Worm (Caenorhabditis elegans): ENCODE data around the gene C48D1.1.

C48D1.1 gene

DNA sequence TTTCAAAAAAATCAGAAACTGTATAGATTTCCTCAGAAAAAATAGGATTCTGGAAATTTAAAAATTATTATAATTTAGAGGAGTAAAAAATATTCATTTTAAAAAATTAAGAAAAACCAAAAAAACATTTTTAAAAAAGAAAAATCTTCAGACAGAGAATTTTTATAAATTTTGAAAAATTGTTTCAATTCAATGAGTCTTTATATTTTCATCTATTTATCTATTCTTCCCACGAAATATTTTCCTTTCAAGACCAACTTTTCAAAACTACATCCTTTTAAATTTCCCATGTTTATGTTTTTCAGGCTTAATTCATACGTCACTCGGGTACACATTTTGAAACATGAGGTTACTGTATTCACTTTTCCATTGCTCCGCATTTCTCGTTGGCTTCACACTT, 26.9 kb downstream of the C48D1.1 start, which contains the start of gene nas-14:
nas-14 (plus strand) TSS at position 301 of the 400 bp plus-strand sequence.
- TF ChIP-seq C34B4.2 (tag; optimal IDR thresholded peaks at IDR 0.05) (no peak), nhr-19 (GFP tag; conservative IDR thresholded peaks at IDR 0.05) (no peak), pag-3 (tag; optimal IDR thresholded peaks at IDR 0.05; ENCODE audit: borderline replicate concordance, insufficient read depth) (no peak), lin-13 (GFP tag; optimal IDR thresholded peaks at IDR 0.05) (no peak), unc-62 (GFP tag; optimal IDR thresholded peaks at IDR 0.05) (no peak), sup-37 (GFP tag; optimal IDR thresholded peaks at IDR 0.05) (no peak), lin-39 (tag; optimal IDR thresholded peaks at IDR 0.05) (no peak)

DNA sequence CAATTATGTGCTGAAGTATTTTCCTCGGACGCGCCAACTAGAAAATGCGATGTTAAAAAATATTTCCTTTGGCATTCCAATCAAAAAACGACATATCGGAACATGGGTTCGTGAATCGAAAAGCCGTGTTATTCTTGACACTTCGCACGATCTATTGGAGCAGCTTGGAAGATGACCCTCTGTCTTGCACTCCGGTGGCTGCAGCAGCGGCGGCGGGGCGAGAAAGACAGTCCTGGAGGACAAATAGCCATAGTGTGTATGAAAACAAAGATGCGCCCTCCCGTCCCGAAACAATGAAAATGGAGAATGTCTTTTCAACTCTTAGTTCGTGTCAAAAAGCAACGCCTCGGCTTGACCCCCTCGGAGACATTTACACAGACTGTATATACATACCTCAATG, 29.6 kb downstream of the C48D1.1 start:
- TF ChIP-seq ceh-63 (GFP tag; optimal IDR thresholded peaks at IDR 0.05), result no peak
- TF ChIP-seq ets-5 (GFP tag; IDR thresholded peaks at IDR 0.05), result 0 out of 2 replicates have a peak, but pooled peaks have one; percentile 70
- no peak for TF ChIP-seq mef-2 (tag; optimal IDR thresholded peaks at IDR 0.05)
- no peak for TF ChIP-seq Y116A8C.19 (tag; optimal IDR thresholded peaks at IDR 0.05; ENCODE audit: borderline replicate concordance)
- TF ChIP-seq snu-23 (GFP tag; optimal IDR thresholded peaks at IDR 0.05), result no peak

DNA sequence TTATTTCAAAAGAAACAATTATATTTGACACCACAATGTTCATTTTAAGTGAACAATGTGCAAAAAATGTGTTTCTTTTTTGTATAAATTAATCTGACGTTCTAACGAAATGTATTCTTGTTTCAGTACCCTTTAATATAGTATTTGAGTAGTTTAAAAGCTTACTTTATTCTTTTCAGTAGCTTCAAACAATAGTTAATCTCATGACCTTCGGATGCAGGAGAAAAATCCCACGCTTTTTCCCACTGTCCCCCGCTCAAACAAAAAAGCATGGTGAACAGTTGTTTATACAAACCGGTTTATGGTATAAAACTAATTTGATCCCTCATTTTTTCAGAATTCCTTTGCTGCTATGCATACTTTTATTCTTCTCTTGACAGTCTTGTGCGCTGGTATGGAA, 32.0 kb downstream of the C48D1.1 start, which contains the start of gene scl-14:
scl-14 (plus strand) TSS at position 301 of the 400 bp plus-strand sequence.
- no peak for TF ChIP-seq ceh-8 (GFP tag; optimal IDR thresholded peaks at IDR 0.05)

DNA sequence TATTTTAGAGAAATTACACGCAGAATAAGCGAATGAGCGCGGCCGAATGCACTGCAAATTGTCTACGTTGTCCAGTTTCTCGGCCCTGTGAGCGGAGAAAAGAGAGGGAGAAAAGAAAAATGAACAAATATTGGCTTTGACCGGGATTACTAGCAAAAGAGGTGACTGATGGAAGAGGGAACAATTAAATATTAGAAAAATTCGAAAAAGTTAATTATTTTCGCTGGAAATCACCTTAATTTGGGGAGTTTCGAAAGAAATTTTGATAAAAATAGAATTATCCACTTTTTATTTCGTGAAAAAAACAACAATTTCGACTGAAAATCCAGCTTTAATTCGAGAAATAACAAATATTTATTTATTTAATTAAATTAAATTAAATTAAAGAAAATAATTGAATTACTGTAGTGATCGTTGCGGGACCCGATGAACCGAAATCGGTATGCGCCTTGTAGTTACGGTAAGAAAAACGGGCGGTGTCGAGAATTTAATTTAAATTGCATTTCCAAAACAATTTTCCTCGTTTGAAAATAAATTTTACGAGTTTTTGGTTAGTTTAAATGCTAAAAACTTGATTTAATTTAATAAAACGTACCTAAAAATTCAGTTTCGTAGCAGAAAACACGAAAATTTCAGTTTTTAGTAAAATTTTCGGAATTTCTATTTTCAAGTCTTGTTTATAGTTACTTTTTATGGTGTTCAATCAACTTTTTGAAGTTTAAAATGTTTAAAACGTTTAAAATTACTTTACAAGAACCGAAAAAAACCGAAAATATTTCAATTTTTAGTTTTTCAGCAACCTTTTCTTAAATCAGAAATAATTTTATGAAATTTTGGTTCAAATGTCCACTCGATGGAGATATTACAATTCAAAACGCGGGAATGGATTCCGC, 42.5 kb downstream of the C48D1.1 start, which contains the start of the genes crld-1 and msh-5:
crld-1 (minus strand) TSS at position 51 of the 893 bp plus-strand sequence.
msh-5 (plus strand) TSS at position 843 of the 893 bp plus-strand sequence.
- TF ChIP-seq dpl-1 (GFP tag; optimal IDR thresholded peaks at IDR 0.05), result peak in 1 of 3 experiments; percentile 12
- TF ChIP-seq hpl-2 (GFP tag; optimal IDR thresholded peaks at IDR 0.05), result no peak
- no peak for TF ChIP-seq elt-3 (tag; optimal IDR thresholded peaks at IDR 0.05)
- TF ChIP-seq tbx-2 (tag; optimal IDR thresholded peaks at IDR 0.05), result no peak
- peak; percentile 24 for TF ChIP-seq nhr-85 (tag)
- TF ChIP-seq dsc-1 (tag; optimal IDR thresholded peaks at IDR 0.05), result no peak
- TF ChIP-seq hlh-4 (tag; optimal IDR thresholded peaks at IDR 0.05), result no peak
- no peak for TF ChIP-seq sptf-1 (tag; optimal IDR thresholded peaks at IDR 0.05)
- no peak for TF ChIP-seq fkh-10 (GFP tag; optimal IDR thresholded peaks at IDR 0.05)
- no peak for TF ChIP-seq nhr-20 (tag; optimal IDR thresholded peaks at IDR 0.05)
- no peak for TF ChIP-seq F16B12.6 (tag; optimal IDR thresholded peaks at IDR 0.05)
- TF ChIP-seq unc-98 (GFP tag; IDR thresholded peaks at IDR 0.05), result no peak
- TF ChIP-seq swsn-7 (tag; optimal IDR thresholded peaks at IDR 0.05), result no peak
- TF ChIP-seq ztf-11 (tag; optimal IDR thresholded peaks at IDR 0.05), result no peak
- TF ChIP-seq lsy-2 (tag; optimal IDR thresholded peaks at IDR 0.05), result no peak
- TF ChIP-seq unc-62 (GFP tag; optimal IDR thresholded peaks at IDR 0.05), result no peak
- TF ChIP-seq lin-35 (GFP tag; optimal IDR thresholded peaks at IDR 0.05), result peak in 1 of 2 experiments; percentile 21
- TF ChIP-seq ceh-63 (GFP tag; optimal IDR thresholded peaks at IDR 0.05), result no peak
- TF ChIP-seq nhr-237 (tag; optimal IDR thresholded peaks at IDR 0.05), result no peak
- no peak for TF ChIP-seq lin-39 (tag; optimal IDR thresholded peaks at IDR 0.05)
- no peak for TF ChIP-seq pqm-1 (tag; optimal IDR thresholded peaks at IDR 0.05)
- TF ChIP-seq lin-14 (GFP tag; optimal IDR thresholded peaks at IDR 0.05), result no peak
- no peak for TF ChIP-seq isw-1 (GFP tag; IDR thresholded peaks at IDR 0.05)
- TF ChIP-seq egl-27 (tag; optimal IDR thresholded peaks at IDR 0.05), result no peak
- no peak for TF ChIP-seq pax-3 (tag; optimal IDR thresholded peaks at IDR 0.05)
- no peak for TF ChIP-seq nhr-19 (GFP tag; conservative IDR thresholded peaks at IDR 0.05)
- TF ChIP-seq blmp-1 (tag; optimal IDR thresholded peaks at IDR 0.05), result no peak
- no peak for TF ChIP-seq Y116A8C.19 (tag; optimal IDR thresholded peaks at IDR 0.05; ENCODE audit: borderline replicate concordance)
- TF ChIP-seq nhr-28 (tag; optimal IDR thresholded peaks at IDR 0.05), result no peak
- no peak for TF ChIP-seq ceh-82 (tag; optimal IDR thresholded peaks at IDR 0.05)
- no peak for TF ChIP-seq ztf-4 (tag; optimal IDR thresholded peaks at IDR 0.05)
- peak; percentile 29 to 36 for TF ChIP-seq efl-1 (optimal IDR thresholded peaks at IDR 0.05)
- TF ChIP-seq efl-1 (GFP tag; optimal IDR thresholded peaks at IDR 0.05 in 1 of 2), result peak in 1 of 2 experiments; percentile 81
- no peak for TF ChIP-seq fkh-4 (tag; optimal IDR thresholded peaks at IDR 0.05; ENCODE audit: borderline replicate concordance)
- TF ChIP-seq nhr-84 (tag; optimal IDR thresholded peaks at IDR 0.05), result no peak

All from whole organism, L1 larva.